Worm (Caenorhabditis elegans) whole organism, L2 larva: ENCODE results near the gene ZC317.7.

Experiments used
- F13H6.1 ChIP-seq: sonication (generic microtip); optimal IDR thresholded peaks from 2 replicates; lab custom pipeline; 2016; ENCODE audit warnings: missing genetic modification characterization, missing compliant biosample characterization
- alr-1 ChIP-seq: fragments of 150-350 bp; optimal IDR thresholded peaks from 2 replicates; lab custom pipeline; 2014; ENCODE audit warnings: missing biosample characterization, missing genetic modification characterization
- ceh-82 ChIP-seq: fragments of 150-350 bp; optimal IDR thresholded peaks from 2 replicates; lab custom pipeline; 2014; ENCODE audit warnings: missing biosample characterization, missing genetic modification characterization
- egl-27 ChIP-seq: sonication (generic microtip); optimal IDR thresholded peaks from 3 replicates; lab custom pipeline; 2017; ENCODE audit warnings: missing biosample characterization, missing genetic modification reagents, missing genetic modification characterization
- nhr-23 ChIP-seq: fragments of 150-350 bp; optimal IDR thresholded peaks from 2 replicates; lab custom pipeline; 2014; ENCODE audit warnings: missing biosample characterization, missing genetic modification reagents, missing genetic modification characterization
- nhr-237 ChIP-seq: fragments of 150-350 bp; optimal IDR thresholded peaks from 2 replicates; lab custom pipeline; 2014; ENCODE audit warnings: missing biosample characterization, missing genetic modification characterization
- unc-62 ChIP-seq: fragments of 150-350 bp; optimal IDR thresholded peaks from 2 replicates; lab custom pipeline; 2014; ENCODE audit warnings: missing biosample characterization, missing genetic modification reagents, missing genetic modification characterization
- ztf-11 ChIP-seq: sonication (generic microtip); optimal IDR thresholded peaks from 2 replicates; lab custom pipeline; 2017; ENCODE audit warnings: missing biosample characterization, missing genetic modification characterization

DNA sequence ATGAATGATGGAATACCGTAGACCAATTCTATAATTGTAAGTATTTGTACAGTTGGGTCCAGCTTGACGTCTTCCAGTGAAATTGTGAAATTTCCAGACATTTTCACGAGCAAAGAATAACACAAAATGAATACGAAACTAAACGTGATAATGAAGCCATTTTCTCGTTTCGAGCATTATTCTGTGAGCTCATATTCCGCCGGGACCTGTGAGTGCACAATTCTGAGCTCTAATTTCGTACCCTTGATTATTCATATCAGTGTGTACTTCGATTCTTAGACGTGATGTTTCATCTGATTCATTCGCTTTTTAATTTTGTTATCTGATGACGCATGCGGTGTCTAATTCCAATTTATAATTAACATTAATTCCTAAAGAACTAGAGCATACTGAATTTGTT is 11.5 kb upstream of the ZC317.7 start, which contains the start of gene srg-66:
- no peak for TF ChIP-seq egl-27 (tag; lab: Kevin White, UChicago)
- no peak for TF ChIP-seq alr-1 (tag; lab: Kevin White, UChicago)
- no peak for TF ChIP-seq nhr-23 (tag; lab: Kevin White, UChicago)
- no peak for TF ChIP-seq F13H6.1
- no peak for TF ChIP-seq nhr-237 (tag; lab: Kevin White, UChicago)
- no peak for TF ChIP-seq ceh-82
- TF ChIP-seq unc-62 (GFP tag; lab: Kevin White, UChicago), result no peak
- no peak for TF ChIP-seq ztf-11 (tag; lab: Kevin White, UChicago)
